Fruit fly (Drosophila melanogaster) whole organism, embryonic: ENCODE results near the gene Cap-D3.

Source experiments
- C15 ChIP-seq: fragments of 200-800 bp; sonication (Bioruptor generic); IDR thresholded peaks from 3 replicates; pipeline ENCODE4 v1.3.6; 2022; ENCODE audit warnings: missing biosample characterization, missing genetic modification characterization
- CG10979 ChIP-seq: fragments of 200-800 bp; sonication (Bioruptor generic); optimal IDR thresholded peaks from 2 replicates; lab custom pipeline; 2018; ENCODE audit warnings: missing biosample characterization, mild to moderate bottlenecking, missing genetic modification characterization, moderate library complexity
- CG11085 ChIP-seq: fragments of 200-800 bp; sonication (Bioruptor generic); IDR thresholded peaks from 2 replicates; pipeline ENCODE4 v1.3.6; 2022; ENCODE audit warnings: missing biosample characterization, missing genetic modification characterization
- CG11504 ChIP-seq: fragments of 200-800 bp; sonication (Bioruptor generic); optimal IDR thresholded peaks from 3 replicates; lab custom pipeline; 2019; ENCODE audit warnings: missing biosample characterization, mild to moderate bottlenecking, missing genetic modification characterization, moderate library complexity
- CG12942 ChIP-seq: fragments of 200-800 bp; sonication (Bioruptor generic); optimal IDR thresholded peaks from 3 replicates; lab custom pipeline; 2016; ENCODE audit warnings: missing biosample characterization, missing genetic modification characterization
- CG1603 ChIP-seq: fragments of 200-800 bp; sonication (Bioruptor generic); optimal IDR thresholded peaks from 2 replicates; lab custom pipeline; 2019; ENCODE audit warnings: missing biosample characterization, mild to moderate bottlenecking, missing genetic modification characterization, moderate library complexity
- CG17361 ChIP-seq: fragments of 200-800 bp; sonication (Bioruptor generic); IDR thresholded peaks from 3 replicates; pipeline ENCODE4 v1.3.6; 2022; ENCODE audit warnings: missing biosample characterization, missing genetic modification characterization
- CG2199 ChIP-seq: fragments of 200-800 bp; sonication (Bioruptor generic); IDR thresholded peaks from 3 replicates; pipeline ENCODE4 v1.3.6; 2022; ENCODE audit warnings: missing biosample characterization, missing genetic modification characterization
- CG30403 ChIP-seq: fragments of 200-800 bp; sonication (Bioruptor generic); optimal IDR thresholded peaks from 3 replicates; lab custom pipeline; 2016; ENCODE audit warnings: missing biosample characterization, missing genetic modification characterization
- CG3281 ChIP-seq: fragments of 200-800 bp; sonication (Bioruptor generic); optimal IDR thresholded peaks from 3 replicates; lab custom pipeline; 2017; ENCODE audit warnings: missing biosample characterization, mild to moderate bottlenecking, missing genetic modification characterization
- CG33557 ChIP-seq: fragments of 200-800 bp; sonication (Bioruptor generic); optimal IDR thresholded peaks from 2 replicates; lab custom pipeline; 2019; ENCODE audit warnings: missing biosample characterization, mild to moderate bottlenecking, missing genetic modification characterization, moderate library complexity
- CG3407 ChIP-seq: fragments of 200-800 bp; sonication (Bioruptor generic); optimal IDR thresholded peaks from 2 replicates; lab custom pipeline; 2018; ENCODE audit warnings: missing biosample characterization, mild to moderate bottlenecking, missing genetic modification characterization
- CG4282 ChIP-seq: fragments of 200-800 bp; sonication (Bioruptor generic); optimal IDR thresholded peaks from 2 replicates; lab custom pipeline; 2016; ENCODE audit warnings: missing biosample characterization, missing genetic modification characterization
- CG5953 ChIP-seq: fragments of 200-800 bp; sonication (Bioruptor generic); IDR thresholded peaks from 2 replicates; pipeline ENCODE4 v1.3.6; 2022; ENCODE audit warnings: missing biosample characterization, missing genetic modification characterization
- CG6854 ChIP-seq: fragments of 200-800 bp; sonication (Bioruptor generic); optimal IDR thresholded peaks from 3 replicates; lab custom pipeline; 2017; ENCODE audit warnings: missing biosample characterization, mild to moderate bottlenecking, missing genetic modification characterization
- CG7357 ChIP-seq: fragments of 200-800 bp; sonication (Bioruptor generic); IDR thresholded peaks from 3 replicates; pipeline ENCODE4 v1.3.6; 2022; ENCODE audit warnings: missing biosample characterization, missing genetic modification characterization
- CG7745 ChIP-seq: fragments of 200-800 bp; sonication (Bioruptor generic); optimal IDR thresholded peaks from 2 replicates; lab custom pipeline; 2018; ENCODE audit warnings: missing biosample characterization, mild to moderate bottlenecking, missing genetic modification characterization, moderate library complexity
- CG7928 ChIP-seq: fragments of 200-800 bp; sonication (Bioruptor generic); optimal IDR thresholded peaks from 2 replicates; lab custom pipeline; 2017; ENCODE audit warnings: missing biosample characterization, mild to moderate bottlenecking, missing genetic modification characterization
- CG8290 ChIP-seq, 3 experiments: fragments of 200-800 bp; sonication (Bioruptor generic); optimal IDR thresholded peaks; 2 replicates each; lab custom pipeline; 2016 to 2019; ENCODE audit warnings: missing biosample characterization in 3 of 3, missing genetic modification characterization in 3 of 3, mild to moderate bottlenecking in 2 of 3, moderate library complexity in 1 of 3
- CG9817 ChIP-seq: fragments of 200-800 bp; sonication (Bioruptor generic); optimal IDR thresholded peaks from 2 replicates; lab custom pipeline; 2018; ENCODE audit warnings: missing biosample characterization, mild to moderate bottlenecking, missing genetic modification characterization, moderate library complexity
- D19A ChIP-seq: fragments of 200-800 bp; optimal IDR thresholded peaks from 3 replicates; lab custom pipeline; 2019; ENCODE audit warnings: missing biosample characterization, mild to moderate bottlenecking, missing genetic modification characterization, moderate library complexity
- Max ChIP-seq: fragments of 200-800 bp; sonication (Bioruptor generic); optimal IDR thresholded peaks from 2 replicates; lab custom pipeline; 2016; ENCODE audit warnings: missing biosample characterization, mild to moderate bottlenecking, missing genetic modification characterization
- Mes4 ChIP-seq: fragments of 200-800 bp; sonication (Bioruptor generic); optimal IDR thresholded peaks from 2 replicates; lab custom pipeline; 2016; ENCODE audit warnings: missing biosample characterization, missing genetic modification characterization
- NK7.1 ChIP-seq: fragments of 200-800 bp; sonication (Bioruptor generic); optimal IDR thresholded peaks from 3 replicates; lab custom pipeline; 2016; ENCODE audit warnings: missing biosample characterization, missing genetic modification characterization
- Sox102F ChIP-seq: fragments of 200-800 bp; sonication (Bioruptor generic); optimal IDR thresholded peaks from 2 replicates; lab custom pipeline; 2018; ENCODE audit warnings: missing biosample characterization, mild to moderate bottlenecking, missing genetic modification characterization, moderate library complexity
- Xbp1 ChIP-seq: fragments of 200-800 bp; sonication (Bioruptor generic); optimal IDR thresholded peaks from 3 replicates; lab custom pipeline; 2016; ENCODE audit warnings: missing biosample characterization, mild to moderate bottlenecking, missing genetic modification characterization
- ara ChIP-seq: fragments of 200-800 bp; sonication (Bioruptor generic); IDR thresholded peaks from 2 replicates; pipeline ENCODE4 v1.3.6; 2022; ENCODE audit warnings: missing biosample characterization, missing genetic modification characterization
- bbx ChIP-seq: fragments of 200-800 bp; sonication (Bioruptor generic); IDR thresholded peaks from 2 replicates; pipeline ENCODE4 v1.3.6; 2022; ENCODE audit warnings: missing biosample characterization, missing genetic modification characterization; ENCODE audit not compliant: partially characterized antibody
- caup ChIP-seq: fragments of 200-800 bp; sonication (Bioruptor generic); optimal IDR thresholded peaks from 3 replicates; lab custom pipeline; 2017; ENCODE audit warnings: missing biosample characterization, mild to moderate bottlenecking, missing genetic modification characterization, moderate library complexity; ENCODE audit not compliant: severe bottlenecking
- chn ChIP-seq: fragments of 200-800 bp; sonication (Bioruptor generic); optimal IDR thresholded peaks from 2 replicates; lab custom pipeline; 2016; ENCODE audit warnings: missing biosample characterization, missing genetic modification characterization
- crp ChIP-seq, 2 experiments: fragments of 200-800 bp; sonication (Bioruptor generic); optimal IDR thresholded peaks; 2 replicates in 1 of 2; 3 replicates in 1 of 2; lab custom pipeline; 2017; ENCODE audit warnings: missing biosample characterization in 2 of 2, missing genetic modification characterization in 2 of 2, mild to moderate bottlenecking in 1 of 2, moderate library complexity in 1 of 2
- dati ChIP-seq: fragments of 200-800 bp; sonication (Bioruptor generic); IDR thresholded peaks from 2 replicates; pipeline ENCODE4 v1.3.6; 2022; ENCODE audit warnings: missing biosample characterization, missing genetic modification characterization
- dimm ChIP-seq: fragments of 200-800 bp; sonication (Bioruptor generic); IDR thresholded peaks from 2 replicates; pipeline ENCODE4 v1.3.6; 2022; ENCODE audit warnings: missing biosample characterization, missing genetic modification characterization
- dpn ChIP-seq, 2 experiments: fragments of 200-800 bp; sonication (Bioruptor generic); optimal IDR thresholded peaks; 3 replicates each; lab custom pipeline; 2016; ENCODE audit warnings: missing biosample characterization in 2 of 2, missing genetic modification characterization in 2 of 2
- eve ChIP-seq, 2 experiments: fragments of >200 bp; optimal IDR thresholded peaks; 2 replicates each; lab custom pipeline; 2017; ENCODE audit warnings: missing biosample characterization in 2 of 2, missing genetic modification characterization in 2 of 2
- gcm2 ChIP-seq: fragments of 200-800 bp; sonication (Bioruptor generic); optimal IDR thresholded peaks from 2 replicates; lab custom pipeline; 2016; ENCODE audit warnings: missing biosample characterization, missing genetic modification characterization
- h ChIP-seq: fragments of >200 bp; optimal IDR thresholded peaks from 2 replicates; lab custom pipeline; 2017
- insv ChIP-seq, 2 experiments: fragments of 200-800 bp; sonication (Bioruptor generic); optimal IDR thresholded peaks; 3 replicates each; lab custom pipeline; 2016 to 2018; ENCODE audit warnings: missing biosample characterization in 2 of 2, missing genetic modification characterization in 2 of 2
- jigr1 ChIP-seq: fragments of 200-800 bp; sonication (Bioruptor generic); IDR thresholded peaks from 3 replicates; pipeline ENCODE4 v1.3.6; 2022; ENCODE audit warnings: missing biosample characterization, missing genetic modification characterization
- rib ChIP-seq: fragments of 200-800 bp; sonication (Bioruptor generic); IDR thresholded peaks from 2 replicates; pipeline ENCODE4 v1.3.6; 2022; ENCODE audit warnings: missing biosample characterization, missing genetic modification characterization
- sc ChIP-seq, 3 experiments: fragments of >200 bp in 2 of 3; fragments of 200-800 bp in 1 of 3; sonication (Bioruptor generic) in 1 of 3; optimal IDR thresholded peaks; 2 replicates in 2 of 3; 3 replicates in 1 of 3; lab custom pipeline; 2017; ENCODE audit warnings: mild to moderate bottlenecking in 1 of 3, missing biosample characterization in 1 of 3, missing genetic modification characterization in 1 of 3, missing genetic modification reagents in 1 of 3
- sim ChIP-seq: fragments of 200-800 bp; sonication (Bioruptor generic); IDR thresholded peaks from 2 replicates; pipeline ENCODE4 v1.3.6; 2022; ENCODE audit warnings: missing biosample characterization, missing genetic modification characterization
- sima ChIP-seq: fragments of 200-800 bp; sonication (Bioruptor generic); optimal IDR thresholded peaks from 2 replicates; lab custom pipeline; 2016; ENCODE audit warnings: missing biosample characterization, missing genetic modification characterization
- sisA ChIP-seq: fragments of 200-800 bp; sonication (Bioruptor generic); IDR thresholded peaks from 2 replicates; pipeline ENCODE4 v1.3.6; 2022; ENCODE audit warnings: missing biosample characterization, missing genetic modification characterization
- slp2 ChIP-seq: fragments of 200-800 bp; sonication (Bioruptor generic); optimal IDR thresholded peaks from 2 replicates; lab custom pipeline; 2016; ENCODE audit warnings: missing biosample characterization, missing genetic modification characterization
- so ChIP-seq: fragments of 200-800 bp; sonication (Bioruptor generic); IDR thresholded peaks from 3 replicates; pipeline ENCODE4 v1.3.6; 2022; ENCODE audit warnings: missing biosample characterization, missing genetic modification characterization
- tap ChIP-seq: fragments of 200-800 bp; optimal IDR thresholded peaks from 3 replicates; lab custom pipeline; 2019; ENCODE audit warnings: missing biosample characterization, mild to moderate bottlenecking, missing genetic modification characterization, moderate library complexity
- usp ChIP-seq: fragments of >200 bp; optimal IDR thresholded peaks from 2 replicates; lab custom pipeline; 2017; ENCODE audit warnings: missing biosample characterization, missing genetic modification characterization
- yki ChIP-seq: fragments of >200 bp; optimal IDR thresholded peaks from 3 replicates; lab custom pipeline; 2018
- zf30C ChIP-seq: fragments of 200-800 bp; sonication (Bioruptor generic); optimal IDR thresholded peaks from 3 replicates; lab custom pipeline; 2018; ENCODE audit warnings: missing biosample characterization, mild to moderate bottlenecking, missing genetic modification characterization

The Cap-D3 gene

dm6 chr2L:5523848-5524473 is 1.7 kb upstream of the Cap-D3 start, which contains the start of the genes Vps52 and Elp4 (continued):
- TF ChIP-seq CG2199 (GFP tag; lab: Robert Waterston, UW) (no peak), dati (GFP tag; lab: Robert Waterston, UW) (no peak), CG6854 (GFP tag; lab: Kevin White, UChicago) (no peak), CG4282 (GFP tag; lab: Kevin White, UChicago) (no peak), crp (GFP tag; optimal IDR thresholded peaks at IDR 0.05; lab: Kevin White, UChicago) (peak; percentile 80 to 95), Mes4 (GFP tag; lab: Kevin White, UChicago) (peak; percentile 17), CG7745 (tag; lab: Kevin White, UChicago) (no peak), so (GFP tag; lab: Robert Waterston, UW) (peak; percentile 64; the same call in 1 of the 3 replicates), Xbp1 (GFP tag; lab: Kevin White, UChicago) (peak; percentile 81), insv (GFP tag; optimal IDR thresholded peaks at IDR 0.05; lab: Kevin White, UChicago) (peak in 1 of 2 experiments; percentile 51), slp2 (GFP tag; lab: Kevin White, UChicago) (no peak), sima (no peak), CG8290 (GFP tag; optimal IDR thresholded peaks at IDR 0.05; lab: Kevin White, UChicago) (peak; percentile 74), CG8290 (tag; optimal IDR thresholded peaks at IDR 0.05; lab: Kevin White, UChicago) (peak in 1 of 2 experiments; percentile 81), CG9817 (peak; percentile 75), NK7.1 (GFP tag; lab: Kevin White, UChicago) (peak; percentile 20), CG5953 (GFP tag; lab: Robert Waterston, UW) (peak; percentile 40; the same call in 1 of the 2 replicates), bbx (GFP tag; lab: Robert Waterston, UW) (peak; percentile 65), Max (GFP tag; lab: Kevin White, UChicago) (peak; percentile 48), CG3407 (no peak), CG7357 (GFP tag; lab: Robert Waterston, UW) (0 out of 3 replicates have a peak, but pooled peaks have one; percentile 32), sc (optimal IDR thresholded peaks at IDR 0.05; lab: Kevin White, UChicago) (no peak), sc (GFP tag; optimal IDR thresholded peaks at IDR 0.05; lab: Kevin White, UChicago) (peak; percentile 60), CG30403 (GFP tag; lab: Kevin White, UChicago) (peak; percentile 91), CG7928 (GFP tag; lab: Kevin White, UChicago) (no peak), dimm (GFP tag; lab: Robert Waterston, UW) (no peak), CG17361 (GFP tag; lab: Robert Waterston, UW) (peak; percentile 93), rib (GFP tag; lab: Robert Waterston, UW) (peak; percentile 68; the same call in 1 of the 2 replicates), C15 (GFP tag; lab: Robert Waterston, UW) (no peak), h (lab: Kevin White, UChicago) (no peak), D19A (tag; lab: Kevin White, UChicago) (no peak), yki (lab: Kevin White, UChicago) (no peak), zf30C (GFP tag; lab: Kevin White, UChicago) (no peak), jigr1 (GFP tag; lab: Robert Waterston, UW) (no peak), Sox102F (GFP tag; lab: Kevin White, UChicago) (no peak), CG11504 (tag; lab: Kevin White, UChicago) (no peak), chn (peak; percentile 40), eve (GFP tag; optimal IDR thresholded peaks at IDR 0.05; lab: Kevin White, UChicago) (no peak), CG3281 (GFP tag; lab: Kevin White, UChicago) (peak; percentile 78), ara (GFP tag; lab: Robert Waterston, UW) (no peak), caup (no peak), usp (GFP tag; lab: Kevin White, UChicago) (no peak), sisA (peak; percentile 34; the same call in 1 of the 2 replicates), CG12942 (GFP tag; lab: Kevin White, UChicago) (peak; percentile 71), CG11085 (GFP tag; lab: Robert Waterston, UW) (peak; percentile 57; the same call in 1 of the 2 replicates), CG33557 (GFP tag; lab: Kevin White, UChicago) (peak; percentile 67), tap (tag; lab: Kevin White, UChicago) (no peak), dpn (GFP tag; optimal IDR thresholded peaks at IDR 0.05; lab: Kevin White, UChicago) (peak; percentile 65 to 74), sim (GFP tag; lab: Robert Waterston, UW) (no peak), CG1603 (tag; lab: Kevin White, UChicago) (peak; percentile 58), CG10979 (tag; lab: Kevin White, UChicago) (peak; percentile 65), gcm2 (GFP tag; lab: Kevin White, UChicago) (no peak)
